Fruit fly (Drosophila melanogaster): ENCODE data around the gene CG5282.

The CG5282 gene

dm6 chr3L:20398243-20399222, 27.3 kb downstream of the CG5282 start (continued):
- TF ChIP-seq CG10147 (GFP tag; optimal IDR thresholded peaks at IDR 0.05) (peak; percentile 81), D (optimal IDR thresholded peaks at IDR 0.05) (no peak), D (GFP tag; optimal IDR thresholded peaks at IDR 0.05) (peak; percentile 77), CG9797 (GFP tag; optimal IDR thresholded peaks at IDR 0.05) (peak; percentile 13), yki (optimal IDR thresholded peaks at IDR 0.05) (no peak), CG11723 (GFP tag; optimal IDR thresholded peaks at IDR 0.05) (peak; percentile 82), hb (GFP tag; IDR thresholded peaks at IDR 0.05; ENCODE audit: partially characterized antibody) (no peak), CG2875 (GFP tag; optimal IDR thresholded peaks at IDR 0.05) (peak; percentile 80), abd-A (tag; optimal IDR thresholded peaks at IDR 0.05) (peak; percentile 87), CG5180 (GFP tag; optimal IDR thresholded peaks at IDR 0.05) (peak; percentile 74), nerfin-1 (tag; optimal IDR thresholded peaks at IDR 0.05) (peak; percentile 84), Sox100B (GFP tag; optimal IDR thresholded peaks at IDR 0.05) (peak; percentile 92), cas (GFP tag; IDR thresholded peaks at IDR 0.05) (no peak), pita (GFP tag; optimal IDR thresholded peaks at IDR 0.05) (no peak), CG12299 (tag; optimal IDR thresholded peaks at IDR 0.05) (peak; percentile 75), CG10565 (GFP tag; optimal IDR thresholded peaks at IDR 0.05) (peak; percentile 29), hbn (GFP tag; IDR thresholded peaks at IDR 0.05; ENCODE audit: partially characterized antibody) (no peak), Hr3 (GFP tag; optimal IDR thresholded peaks at IDR 0.05) (peak; percentile 82), tap (tag; optimal IDR thresholded peaks at IDR 0.05) (peak; percentile 83), en (GFP tag; optimal IDR thresholded peaks at IDR 0.05) (peak; percentile 2), sim (GFP tag; IDR thresholded peaks at IDR 0.05) (no peak; the same call in 1 of the 2 replicates), CG10209 (GFP tag; optimal IDR thresholded peaks at IDR 0.05) (peak; percentile 83), pnt (GFP tag; optimal IDR thresholded peaks at IDR 0.05) (peak; percentile 66), cg (GFP tag; optimal IDR thresholded peaks at IDR 0.05) (peak; percentile 51), grau (tag; optimal IDR thresholded peaks at IDR 0.05) (peak; percentile 91), CG8281 (tag; optimal IDR thresholded peaks at IDR 0.05) (peak; percentile 70), chm (GFP tag; IDR thresholded peaks at IDR 0.05) (no peak), HLHmδ (GFP tag; optimal IDR thresholded peaks at IDR 0.05) (no peak), CG11560 (tag; IDR thresholded peaks at IDR 0.05) (no peak), chn (GFP tag; optimal IDR thresholded peaks at IDR 0.05) (peak; percentile 73), Hr39 (optimal IDR thresholded peaks at IDR 0.05) (no peak), Hmr (GFP tag; optimal IDR thresholded peaks at IDR 0.05) (peak; percentile 88), dmrt99B (tag; optimal IDR thresholded peaks at IDR 0.05) (peak; percentile 93), pho (GFP tag; optimal IDR thresholded peaks at IDR 0.05) (peak; percentile 80), B-H1 (GFP tag; IDR thresholded peaks at IDR 0.05) (peak; percentile 67), Pdp1 (GFP tag; optimal IDR thresholded peaks at IDR 0.05) (peak; percentile 69 to 85), sna (GFP tag; IDR thresholded peaks at IDR 0.05; ENCODE audit: partially characterized antibody) (no peak), dpn (GFP tag; optimal IDR thresholded peaks at IDR 0.05) (peak; percentile 77 to 84), CG43689 (GFP tag; IDR thresholded peaks at IDR 0.05) (0 out of 2 replicates have a peak, but pooled peaks have one; percentile 24), Mrtf (GFP tag; IDR thresholded peaks at IDR 0.05) (peak; percentile 63; the same call in 1 of the 3 replicates), CG13424 (tag; optimal IDR thresholded peaks at IDR 0.05) (peak; percentile 91), CG6175 (GFP tag; IDR thresholded peaks at IDR 0.05) (no peak), Spps (tag; optimal IDR thresholded peaks at IDR 0.05) (peak; percentile 42), CG16863 (GFP tag; optimal IDR thresholded peaks at IDR 0.05) (peak; percentile 72), esg (GFP tag; conservative IDR thresholded peaks at IDR 0.05) (peak; percentile 78), gcm (GFP tag; optimal IDR thresholded peaks at IDR 0.05) (peak; percentile 84), pfk (GFP tag; optimal IDR thresholded peaks at IDR 0.05) (no peak), CG15479 (GFP tag; optimal IDR thresholded peaks at IDR 0.05) (no peak)

All from whole organism, embryonic.